Fruit fly (Drosophila melanogaster) whole organism, wandering third instar larva: ENCODE results near the gene CG42327.

Experiments used
- Abd-B ChIP-seq: fragments of >200 bp; optimal IDR thresholded peaks from 2 replicates; lab custom pipeline; 2017; ENCODE audit warnings: missing biosample characterization, missing genetic modification characterization
- CG32264 ChIP-seq: fragments of 200-800 bp; sonication (Bioruptor generic); optimal IDR thresholded peaks from 2 replicates; lab custom pipeline; 2016; ENCODE audit warnings: missing biosample characterization, missing genetic modification characterization
- CG9705 ChIP-seq: fragments of 200-800 bp; sonication (Bioruptor generic); optimal IDR thresholded peaks from 2 replicates; lab custom pipeline; 2018; ENCODE audit warnings: missing biosample characterization, mild to moderate bottlenecking, missing genetic modification characterization
- CrebA ChIP-seq: fragments of 200-800 bp; sonication (Bioruptor generic); optimal IDR thresholded peaks from 2 replicates; lab custom pipeline; 2016; ENCODE audit warnings: missing biosample characterization, mild to moderate bottlenecking, missing genetic modification characterization, borderline replicate concordance
- Dfd ChIP-seq: fragments of >200 bp; optimal IDR thresholded peaks from 2 replicates; lab custom pipeline; 2017; ENCODE audit warnings: missing biosample characterization, missing genetic modification characterization
- Dif ChIP-seq: fragments of 200-275, 200-300 bp; sonication (Bioruptor generic); optimal IDR thresholded peaks from 2 replicates; lab custom pipeline; 2018; ENCODE audit warnings: missing biosample characterization, missing genetic modification characterization; ENCODE audit not compliant: partially characterized antibody
- GATAd ChIP-seq: sonication (Bioruptor generic); optimal IDR thresholded peaks from 2 replicates; lab custom pipeline; 2016; ENCODE audit warnings: missing biosample characterization, missing genetic modification characterization
- HLH106 ChIP-seq: fragments of 200-800 bp; optimal IDR thresholded peaks from 3 replicates; lab custom pipeline; 2019; ENCODE audit warnings: missing biosample characterization, mild to moderate bottlenecking, missing genetic modification characterization, moderate library complexity
- Hnf4 ChIP-seq: fragments of 200-800 bp; sonication (Bioruptor generic); optimal IDR thresholded peaks from 2 replicates; lab custom pipeline; 2016; ENCODE audit warnings: missing biosample characterization, mild to moderate bottlenecking, missing genetic modification characterization
- Hr78 ChIP-seq: fragments of >200 bp; optimal IDR thresholded peaks from 2 replicates; lab custom pipeline; 2017; ENCODE audit warnings: missing biosample characterization, missing genetic modification characterization
- Hr83 ChIP-seq: fragments of 200-300 bp; sonication (Bioruptor generic); optimal IDR thresholded peaks from 2 replicates; lab custom pipeline; 2016; ENCODE audit warnings: missing biosample characterization, mild to moderate bottlenecking, missing genetic modification characterization, moderate library complexity; ENCODE audit not compliant: poor library complexity, severe bottlenecking
- Jra ChIP-seq: sonication (Bioruptor generic); optimal IDR thresholded peaks from 2 replicates; lab custom pipeline; 2016; ENCODE audit warnings: missing biosample characterization, missing genetic modification characterization
- Mio ChIP-seq: sonication (Bioruptor generic); optimal IDR thresholded peaks from 2 replicates; lab custom pipeline; 2016; ENCODE audit warnings: missing biosample characterization, missing genetic modification characterization
- Myc ChIP-seq: fragments of >200 bp; optimal IDR thresholded peaks from 2 replicates; lab custom pipeline; 2017
- N ChIP-seq: fragments of >200 bp; optimal IDR thresholded peaks from 2 replicates; lab custom pipeline; 2018; ENCODE audit warnings: missing biosample characterization, missing external identifiers, missing genetic modification characterization
- OdsH ChIP-seq: fragments of 200-800 bp; sonication (Bioruptor generic); optimal IDR thresholded peaks from 2 replicates; lab custom pipeline; 2016; ENCODE audit warnings: missing biosample characterization, mild to moderate bottlenecking, missing genetic modification characterization
- Rel ChIP-seq, 2 experiments: fragments of 200-800 bp; sonication (Bioruptor generic) in 1 of 2; optimal IDR thresholded peaks; 2 replicates in 1 of 2; 3 replicates in 1 of 2; lab custom pipeline; 2016 to 2019; ENCODE audit warnings: mild to moderate bottlenecking in 2 of 2, missing biosample characterization in 2 of 2, missing genetic modification characterization in 2 of 2, moderate library complexity in 1 of 2
- Sp1 ChIP-seq: fragments of 200-800 bp; sonication (Bioruptor generic); optimal IDR thresholded peaks from 3 replicates; lab custom pipeline; 2019; ENCODE audit warnings: missing biosample characterization, mild to moderate bottlenecking, missing genetic modification characterization, moderate library complexity
- Vsx2 ChIP-seq: fragments of 200-300, 225-300 bp; sonication (Bioruptor generic); optimal IDR thresholded peaks from 2 replicates; lab custom pipeline; 2018; ENCODE audit warnings: missing biosample characterization, missing genetic modification characterization; ENCODE audit not compliant: partially characterized antibody
- br ChIP-seq: fragments of 200-800 bp; sonication (Bioruptor generic); optimal IDR thresholded peaks from 2 replicates; lab custom pipeline; 2016; ENCODE audit warnings: missing biosample characterization, missing genetic modification characterization
- brk ChIP-seq: fragments of 200-800 bp; sonication (Bioruptor generic); optimal IDR thresholded peaks from 2 replicates; lab custom pipeline; 2016; ENCODE audit warnings: missing biosample characterization, mild to moderate bottlenecking, missing genetic modification characterization
- dl ChIP-seq, 2 experiments: fragments of 175-275, 200-275 bp in 1 of 2; fragments of 200-275 bp in 1 of 2; sonication (Bioruptor generic); optimal IDR thresholded peaks; lab custom pipeline; 2018; ENCODE audit warnings: mild to moderate bottlenecking in 2 of 2, missing biosample characterization in 2 of 2, missing genetic modification characterization in 2 of 2, moderate library complexity in 2 of 2; ENCODE audit not compliant: partially characterized antibody in 2 of 2, insufficient read depth in 1 of 2
- dmrt93B ChIP-seq: fragments of 200-800 bp; sonication (Bioruptor generic); optimal IDR thresholded peaks from 2 replicates; lab custom pipeline; 2018; ENCODE audit warnings: missing biosample characterization, mild to moderate bottlenecking, missing genetic modification characterization
- dsf ChIP-seq: sonication (Bioruptor generic); optimal IDR thresholded peaks from 2 replicates; lab custom pipeline; 2016; ENCODE audit warnings: missing biosample characterization, missing genetic modification characterization, borderline replicate concordance
- ey ChIP-seq: fragments of 200-800 bp; sonication (Bioruptor generic); optimal IDR thresholded peaks from 2 replicates; lab custom pipeline; 2016; ENCODE audit warnings: missing biosample characterization, missing genetic modification characterization
- foxo ChIP-seq, 2 experiments: fragments of 200-800 bp; sonication (Bioruptor generic); optimal IDR thresholded peaks; 2 replicates in 1 of 2; 3 replicates in 1 of 2; lab custom pipeline; 2016 to 2017; ENCODE audit warnings: missing biosample characterization in 2 of 2, missing genetic modification characterization in 2 of 2
- fru ChIP-seq: fragments of 200-800 bp; sonication (Bioruptor generic); optimal IDR thresholded peaks from 3 replicates; lab custom pipeline; 2016; ENCODE audit warnings: missing biosample characterization, mild to moderate bottlenecking, missing genetic modification characterization
- h ChIP-seq: fragments of 200-800 bp; sonication (Bioruptor generic); optimal IDR thresholded peaks from 3 replicates; lab custom pipeline; 2016; ENCODE audit warnings: missing biosample characterization, mild to moderate bottlenecking, missing genetic modification characterization
- jim ChIP-seq: fragments of 175-275, 200-325 bp; sonication (Bioruptor generic); optimal IDR thresholded peaks from 2 replicates; lab custom pipeline; 2016; ENCODE audit warnings: missing biosample characterization, mild to moderate bottlenecking, missing genetic modification characterization
- lola ChIP-seq: fragments of >200 bp; optimal IDR thresholded peaks from 2 replicates; lab custom pipeline; 2017; ENCODE audit warnings: missing biosample characterization, missing genetic modification characterization
- pan ChIP-seq: fragments of >200 bp; optimal IDR thresholded peaks from 2 replicates; lab custom pipeline; 2017
- psq ChIP-seq: fragments of 200-800 bp; sonication (Bioruptor generic); optimal IDR thresholded peaks from 3 replicates; lab custom pipeline; 2017; ENCODE audit warnings: missing biosample characterization, mild to moderate bottlenecking, missing genetic modification characterization, moderate library complexity
- rgr ChIP-seq: fragments of 200-800 bp; sonication (Bioruptor generic); optimal IDR thresholded peaks from 3 replicates; lab custom pipeline; 2016; ENCODE audit warnings: missing biosample characterization, mild to moderate bottlenecking, missing genetic modification characterization
- sage ChIP-seq: fragments of 200-800 bp; sonication (Bioruptor generic); optimal IDR thresholded peaks from 2 replicates; lab custom pipeline; 2016; ENCODE audit warnings: missing biosample characterization, mild to moderate bottlenecking, missing genetic modification characterization
- sv ChIP-seq: fragments of 200-800 bp; sonication (Bioruptor generic); optimal IDR thresholded peaks from 3 replicates; lab custom pipeline; 2016; ENCODE audit warnings: missing biosample characterization, missing genetic modification characterization
- tai ChIP-seq: sonication (Bioruptor generic); optimal IDR thresholded peaks from 2 replicates; lab custom pipeline; 2016; ENCODE audit warnings: missing biosample characterization, missing genetic modification characterization
- usp ChIP-seq: fragments of >200 bp; optimal IDR thresholded peaks from 2 replicates; lab custom pipeline; 2017; ENCODE audit warnings: missing biosample characterization, missing genetic modification characterization
- woc ChIP-seq: sonication (Bioruptor generic); optimal IDR thresholded peaks from 2 replicates; lab custom pipeline; 2016; ENCODE audit warnings: missing biosample characterization, mild to moderate bottlenecking, missing genetic modification characterization

CG42327 gene

DNA sequence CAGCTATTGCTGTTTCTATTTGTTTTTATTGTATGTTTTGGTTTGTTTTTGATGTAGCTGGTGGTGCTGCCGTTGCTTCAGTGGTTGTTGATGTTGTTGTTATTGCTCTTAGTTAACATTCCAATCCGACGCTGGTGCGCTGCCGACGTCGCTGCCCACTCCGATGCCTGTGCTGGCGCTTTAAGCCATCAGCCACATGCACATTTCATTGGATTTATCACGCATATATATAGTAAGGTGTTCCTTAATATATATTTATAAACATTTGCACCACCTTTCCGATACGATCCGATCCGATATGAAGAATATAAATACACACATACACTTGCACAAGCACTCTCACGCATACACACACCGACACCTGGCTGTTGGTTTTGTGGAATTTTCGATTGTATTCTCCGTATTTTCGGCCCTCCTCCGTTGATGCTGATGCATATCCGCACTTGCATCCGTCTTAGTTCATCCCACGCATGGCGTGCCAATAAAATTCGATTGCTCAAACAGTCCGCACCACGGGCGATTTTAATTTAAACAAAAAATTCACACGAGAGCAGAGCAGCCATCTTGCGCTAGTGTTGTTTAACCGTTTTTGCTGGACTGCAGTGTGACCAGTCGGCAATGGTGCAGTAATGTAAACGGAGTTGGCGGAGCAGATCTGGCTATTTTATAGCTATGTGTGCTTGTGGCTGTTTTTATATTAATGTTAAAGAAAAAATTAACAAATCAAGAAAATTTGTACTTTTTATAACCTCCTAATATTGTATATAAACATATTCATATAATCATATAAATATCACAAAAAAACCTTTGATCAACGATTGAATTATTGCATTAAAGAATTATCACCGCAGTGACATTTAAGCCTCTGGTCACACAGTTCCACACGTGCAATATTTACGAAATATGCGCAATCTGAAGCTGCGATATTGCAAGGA, 5.6 kb upstream of the CG42327 start, which contains the start of the genes Csk and Elp1:
Gene Csk, minus strand, starts transcription at position 602 of the 935 bp plus-strand sequence.
Gene Elp1, plus strand, starts transcription at position 867 of the 935 bp plus-strand sequence.
- TF ChIP-seq HLH106 (tag; lab: Kevin White, UChicago): peak; percentile 72
- peak; percentile 63 for TF ChIP-seq h
- TF ChIP-seq N: peak; percentile 13
- no peak for TF ChIP-seq usp (GFP tag; lab: Kevin White, UChicago)
- no peak for TF ChIP-seq Vsx2 (GFP tag; lab: Kevin White, UChicago)
- peak; percentile 29 for TF ChIP-seq ey (GFP tag; lab: Kevin White, UChicago)
- TF ChIP-seq fru (GFP tag; lab: Kevin White, UChicago): peak; percentile 62
- no peak for TF ChIP-seq CG32264 (GFP tag; lab: Kevin White, UChicago)
- TF ChIP-seq Mio (GFP tag; lab: Kevin White, UChicago): no peak
- peak; percentile 16 for TF ChIP-seq OdsH (GFP tag; lab: Kevin White, UChicago)
- TF ChIP-seq br (GFP tag; lab: Kevin White, UChicago): peak; percentile 58
- TF ChIP-seq Dif (GFP tag; lab: Kevin White, UChicago): no peak
- TF ChIP-seq pan: no peak
- no peak for TF ChIP-seq CrebA (GFP tag; lab: Kevin White, UChicago)
- peak; percentile 51 for TF ChIP-seq sv (GFP tag; lab: Kevin White, UChicago)
- TF ChIP-seq lola: no peak
- no peak for TF ChIP-seq Dfd (GFP tag; lab: Kevin White, UChicago)
- TF ChIP-seq dl (GFP tag; optimal IDR thresholded peaks at IDR 0.05; lab: Kevin White, UChicago; ENCODE audit: insufficient read depth in 1 of 2, partially characterized antibody in 2 of 2): no peak
- no peak for TF ChIP-seq sage (GFP tag; lab: Kevin White, UChicago)
- no peak for TF ChIP-seq Rel (GFP tag; optimal IDR thresholded peaks at IDR 0.05; lab: Kevin White, UChicago)
- TF ChIP-seq Rel (tag; optimal IDR thresholded peaks at IDR 0.05; lab: Kevin White, UChicago): peak; percentile 96
- TF ChIP-seq Sp1 (GFP tag; lab: Kevin White, UChicago): peak; percentile 71
- TF ChIP-seq dsf (GFP tag; lab: Kevin White, UChicago): peak; percentile 8
- TF ChIP-seq GATAd (GFP tag; lab: Kevin White, UChicago): no peak
- no peak for TF ChIP-seq jim (GFP tag; lab: Kevin White, UChicago)
- TF ChIP-seq woc (GFP tag; lab: Kevin White, UChicago): peak; percentile 79
- TF ChIP-seq Hnf4 (GFP tag; lab: Kevin White, UChicago): peak; percentile 52
- TF ChIP-seq brk (GFP tag; lab: Kevin White, UChicago): no peak
- TF ChIP-seq Abd-B: no peak
- TF ChIP-seq CG9705 (GFP tag; lab: Kevin White, UChicago): peak; percentile 41
- peak; percentile 91 for TF ChIP-seq Myc (lab: Kevin White, UChicago)
- TF ChIP-seq Jra (GFP tag; lab: Kevin White, UChicago): no peak
- no peak for TF ChIP-seq Hr78 (GFP tag; lab: Kevin White, UChicago)
- TF ChIP-seq psq: peak; percentile 7
- peak; percentile 69 for TF ChIP-seq rgr
- peak in 1 of 2 experiments; percentile 72 for TF ChIP-seq foxo (GFP tag; optimal IDR thresholded peaks at IDR 0.05; lab: Kevin White, UChicago)
- no peak for TF ChIP-seq tai (GFP tag; lab: Kevin White, UChicago)
- TF ChIP-seq Hr83: peak; percentile 27
- peak; percentile 39 for TF ChIP-seq dmrt93B (GFP tag; lab: Kevin White, UChicago)
